Worm (Caenorhabditis elegans) whole organism, L1 larva: Measurements from ENCODE around the gene C52A11.3.

Experiments used
- Y116A8C.19 ChIP-seq: sonication (generic microtip); optimal IDR thresholded peaks from 2 replicates; lab custom pipeline; 2016; ENCODE audit warnings: missing compliant biosample characterization, missing genetic modification characterization, borderline replicate concordance
- aha-1 ChIP-seq: fragments of 150-350 bp; optimal IDR thresholded peaks from 2 replicates; lab custom pipeline; 2014; ENCODE audit warnings: missing biosample characterization, missing genetic modification characterization
- alr-1 ChIP-seq: fragments of 200-800 bp; sonication (Bioruptor generic); optimal IDR thresholded peaks from 2 replicates; lab custom pipeline; 2018; ENCODE audit warnings: borderline replicate concordance, mild to moderate bottlenecking, missing genetic modification characterization, missing compliant biosample characterization
- ama-1 ChIP-seq: fragments of 150-350 bp; optimal IDR thresholded peaks from 2 replicates; lab custom pipeline; 2014
- blmp-1 ChIP-seq: fragments of 150-350 bp; optimal IDR thresholded peaks from 2 replicates; lab custom pipeline; 2014; ENCODE audit warnings: missing biosample characterization, missing genetic modification characterization
- ceh-63 ChIP-seq: fragments of 200-800 bp; sonication (Bioruptor generic); optimal IDR thresholded peaks from 2 replicates; lab custom pipeline; 2018; ENCODE audit warnings: mild to moderate bottlenecking, missing genetic modification characterization, missing compliant biosample characterization
- ceh-82 ChIP-seq, 3 experiments: fragments of 150-350 bp in 1 of 3; sonication (generic microtip) in 2 of 3; optimal IDR thresholded peaks; 2 replicates each; lab custom pipeline; 2014 to 2017; ENCODE audit warnings: missing biosample characterization in 3 of 3, missing genetic modification characterization in 3 of 3
- ceh-88 ChIP-seq: fragments of 200-800 bp; sonication (Bioruptor generic); IDR thresholded peaks from 2 replicates; pipeline ENCODE4 v1.3.6; 2022; ENCODE audit warnings: missing genetic modification characterization, missing compliant biosample characterization
- dpl-1 ChIP-seq, 3 experiments: fragments of 150-350 bp in 2 of 3; sonication (generic microtip) in 1 of 3; optimal IDR thresholded peaks; 2 replicates each; lab custom pipeline; 2014 to 2017; ENCODE audit warnings: missing biosample characterization in 3 of 3, missing genetic modification characterization in 3 of 3, missing genetic modification reagents in 3 of 3
- dsc-1 ChIP-seq: sonication (generic microtip); optimal IDR thresholded peaks from 2 replicates; lab custom pipeline; 2016; ENCODE audit warnings: mild to moderate bottlenecking, missing genetic modification characterization, missing compliant biosample characterization
- efl-1 ChIP-seq, 4 experiments: fragments of 150-350 bp; optimal IDR thresholded peaks in 3 of 4; peaks in 1 of 4; 1 replicate in 1 of 4; 2 replicates in 3 of 4; lab custom pipeline; 2014; ENCODE audit warnings: missing biosample characterization in 2 of 4, missing genetic modification characterization in 2 of 4, missing genetic modification reagents in 2 of 4
- efl-3 ChIP-seq: fragments of 200-800 bp; sonication (Bioruptor generic); optimal IDR thresholded peaks from 2 replicates; lab custom pipeline; 2018; ENCODE audit warnings: mild to moderate bottlenecking, missing genetic modification characterization, missing compliant biosample characterization
- elt-2 ChIP-seq: sonication (generic microtip); optimal IDR thresholded peaks from 2 replicates; lab custom pipeline; 2016; ENCODE audit warnings: missing genetic modification characterization, mild to moderate bottlenecking, inconsistent platforms, missing compliant biosample characterization, missing genetic modification reagents
- fkh-4 ChIP-seq: sonication (generic microtip); optimal IDR thresholded peaks from 2 replicates; lab custom pipeline; 2016; ENCODE audit warnings: missing compliant biosample characterization, missing genetic modification characterization, borderline replicate concordance
- fkh-8 ChIP-seq: sonication (generic microtip); optimal IDR thresholded peaks from 2 replicates; lab custom pipeline; 2016; ENCODE audit warnings: mild to moderate bottlenecking, missing genetic modification characterization, missing compliant biosample characterization
- grh-1 ChIP-seq: fragments of 200-800 bp; sonication (Bioruptor generic); IDR thresholded peaks from 2 replicates; pipeline ENCODE4 v1.3.6; 2022; ENCODE audit warnings: missing genetic modification reagents, missing genetic modification characterization, missing compliant biosample characterization
- hlh-17 ChIP-seq: fragments of 200-800 bp; sonication (Bioruptor generic); optimal IDR thresholded peaks from 2 replicates; lab custom pipeline; 2018; ENCODE audit warnings: missing genetic modification characterization, mild to moderate bottlenecking, missing compliant biosample characterization, moderate library complexity, borderline replicate concordance
- hlh-4 ChIP-seq: sonication (generic microtip); optimal IDR thresholded peaks from 2 replicates; lab custom pipeline; 2016; ENCODE audit warnings: mild to moderate bottlenecking, missing genetic modification characterization, missing compliant biosample characterization
- hpl-2 ChIP-seq: fragments of 150-350 bp; optimal IDR thresholded peaks from 2 replicates; lab custom pipeline; 2014; ENCODE audit warnings: missing biosample characterization, missing genetic modification reagents, missing genetic modification characterization
- isw-1 ChIP-seq: fragments of 200-800 bp; sonication (Bioruptor generic); IDR thresholded peaks from 2 replicates; pipeline ENCODE4 v1.3.6; 2022; ENCODE audit warnings: missing genetic modification characterization, missing compliant biosample characterization
- jun-1 ChIP-seq: fragments of 150-350 bp; optimal IDR thresholded peaks from 2 replicates; lab custom pipeline; 2014; ENCODE audit warnings: missing biosample characterization, missing genetic modification reagents, missing genetic modification characterization
- lin-15B ChIP-seq: fragments of 150-350 bp; sonication (generic microtip); optimal IDR thresholded peaks from 3 replicates; lab custom pipeline; 2014; ENCODE audit warnings: missing biosample characterization, missing genetic modification characterization
- lin-35 ChIP-seq, 2 experiments: fragments of 150-350 bp; optimal IDR thresholded peaks; 2 replicates each; lab custom pipeline; 2014; ENCODE audit warnings: missing biosample characterization in 2 of 2, missing genetic modification characterization in 2 of 2, missing genetic modification reagents in 2 of 2
- mab-9 ChIP-seq: fragments of 200-800 bp; sonication (Bioruptor generic); IDR thresholded peaks from 2 replicates; pipeline ENCODE4 v1.3.6; 2022; ENCODE audit warnings: missing genetic modification reagents, missing genetic modification characterization, missing compliant biosample characterization
- mdl-1 ChIP-seq, 2 experiments: fragments of 150-350 bp; optimal IDR thresholded peaks; 2 replicates each; lab custom pipeline; 2014 to 2017; ENCODE audit warnings: missing biosample characterization in 2 of 2, missing genetic modification characterization in 2 of 2, inconsistent platforms in 1 of 2
- nhr-12 ChIP-seq: sonication (generic microtip); optimal IDR thresholded peaks from 2 replicates; lab custom pipeline; 2017; ENCODE audit warnings: missing biosample characterization, missing genetic modification characterization
- nhr-28 ChIP-seq: fragments of 150-350 bp; optimal IDR thresholded peaks from 2 replicates; lab custom pipeline; 2014; ENCODE audit warnings: missing biosample characterization, missing genetic modification characterization
- nhr-47 ChIP-seq: sonication (generic microtip); optimal IDR thresholded peaks from 2 replicates; lab custom pipeline; 2016; ENCODE audit warnings: mild to moderate bottlenecking, missing genetic modification characterization, moderate library complexity, missing compliant biosample characterization
- nhr-71 ChIP-seq: sonication (generic microtip); optimal IDR thresholded peaks from 2 replicates; lab custom pipeline; 2016; ENCODE audit warnings: mild to moderate bottlenecking, missing genetic modification characterization, moderate library complexity, missing compliant biosample characterization
- nhr-76 ChIP-seq: sonication (generic microtip); optimal IDR thresholded peaks from 2 replicates; lab custom pipeline; 2017; ENCODE audit warnings: missing biosample characterization, missing genetic modification characterization
- nhr-90 ChIP-seq: sonication (generic microtip); optimal IDR thresholded peaks from 2 replicates; lab custom pipeline; 2016; ENCODE audit warnings: mild to moderate bottlenecking, missing genetic modification characterization, missing compliant biosample characterization; ENCODE audit not compliant: poor library complexity
- pag-3 ChIP-seq: sonication (generic microtip); optimal IDR thresholded peaks from 2 replicates; lab custom pipeline; 2017; ENCODE audit warnings: missing genetic modification characterization, mild to moderate bottlenecking, missing compliant biosample characterization, antibody characterized with exemption, borderline replicate concordance; ENCODE audit not compliant: insufficient read depth
- skn-1 ChIP-seq: fragments of 150-350 bp; optimal IDR thresholded peaks from 2 replicates; lab custom pipeline; 2014; ENCODE audit warnings: missing biosample characterization, missing genetic modification characterization
- snu-23 ChIP-seq: sonication (generic microtip); optimal IDR thresholded peaks from 2 replicates; lab custom pipeline; 2016; ENCODE audit warnings: missing genetic modification characterization, missing compliant biosample characterization
- sox-4 ChIP-seq: sonication (generic microtip); optimal IDR thresholded peaks from 2 replicates; lab custom pipeline; 2016; ENCODE audit warnings: missing genetic modification characterization, missing compliant biosample characterization
- sptf-1 ChIP-seq: fragments of 150-350 bp; optimal IDR thresholded peaks from 2 replicates; lab custom pipeline; 2014; ENCODE audit warnings: missing biosample characterization, missing genetic modification characterization
- swsn-7 ChIP-seq: sonication (generic microtip); optimal IDR thresholded peaks from 2 replicates; lab custom pipeline; 2016; ENCODE audit warnings: missing genetic modification characterization, missing compliant biosample characterization
- unc-86 ChIP-seq: sonication (generic microtip); optimal IDR thresholded peaks from 2 replicates; lab custom pipeline; 2016; ENCODE audit warnings: missing genetic modification characterization, missing compliant biosample characterization
- xbp-1 ChIP-seq: sonication (generic microtip); optimal IDR thresholded peaks from 2 replicates; lab custom pipeline; 2016; ENCODE audit warnings: missing genetic modification characterization, missing compliant biosample characterization
- ztf-11 ChIP-seq, 2 experiments: sonication (generic microtip); optimal IDR thresholded peaks; 2 replicates each; lab custom pipeline; 2016 to 2017; ENCODE audit warnings: missing genetic modification characterization in 2 of 2, missing biosample characterization in 1 of 2, missing compliant biosample characterization in 1 of 2

C52A11.3 gene

DNA sequence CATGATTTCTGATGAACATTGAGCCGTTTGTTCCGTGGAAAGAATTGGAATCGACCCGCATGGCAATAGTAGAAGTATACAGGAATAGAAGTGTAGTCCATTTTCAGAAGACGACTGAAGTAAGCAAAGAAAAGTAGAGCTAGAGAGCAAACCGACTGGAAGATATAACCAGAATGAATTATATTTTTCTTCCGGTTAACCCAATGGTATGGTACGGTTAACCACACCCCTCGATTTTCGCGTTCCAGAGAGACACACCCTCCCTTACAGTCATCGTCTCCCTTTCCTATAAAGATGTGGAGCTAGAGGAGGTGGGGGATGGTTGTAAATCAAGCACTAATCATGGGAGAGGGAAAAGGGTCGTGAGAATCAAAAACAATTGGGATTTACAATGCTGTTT, 14.1 kb upstream of the C52A11.3 start, which contains the start of gene C09G5.14:
Gene C09G5.14 (minus strand): TSS at position 101 of the 400 bp plus-strand sequence.
- TF ChIP-seq ceh-63 (GFP tag; lab: Kevin White, UChicago): no peak
- no peak for TF ChIP-seq ztf-11 (tag; optimal IDR thresholded peaks at IDR 0.05; lab: Kevin White, UChicago)
- no peak for TF ChIP-seq nhr-71 (tag; lab: Kevin White, UChicago)
- no peak for TF ChIP-seq blmp-1
- TF ChIP-seq mdl-1 (tag; optimal IDR thresholded peaks at IDR 0.05; lab: Kevin White, UChicago): no peak
- no peak for TF ChIP-seq lin-15B (tag; lab: Kevin White, UChicago)
- TF ChIP-seq sptf-1: no peak
- TF ChIP-seq xbp-1 (tag; lab: Kevin White, UChicago): no peak
- no peak for TF ChIP-seq efl-1 (optimal IDR thresholded peaks at IDR 0.05; lab: Kevin White, UChicago)
- TF ChIP-seq efl-1 (GFP tag; optimal IDR thresholded peaks at IDR 0.05 in 1 of 2; lab: Kevin White, UChicago): no peak
- TF ChIP-seq snu-23 (GFP tag; lab: Kevin White, UChicago): no peak
- no peak for TF ChIP-seq isw-1 (GFP tag; lab: Robert Waterston, UW)
- no peak for TF ChIP-seq mab-9 (GFP tag; lab: Robert Waterston, UW)
- TF ChIP-seq fkh-4 (tag; lab: Kevin White, UChicago): no peak
- no peak for TF ChIP-seq nhr-90 (tag; lab: Kevin White, UChicago)
- no peak for TF ChIP-seq nhr-76
- no peak for TF ChIP-seq hpl-2 (GFP tag; lab: Kevin White, UChicago)
- no peak for TF ChIP-seq elt-2 (tag; lab: Kevin White, UChicago)
- no peak for TF ChIP-seq nhr-47

DNA sequence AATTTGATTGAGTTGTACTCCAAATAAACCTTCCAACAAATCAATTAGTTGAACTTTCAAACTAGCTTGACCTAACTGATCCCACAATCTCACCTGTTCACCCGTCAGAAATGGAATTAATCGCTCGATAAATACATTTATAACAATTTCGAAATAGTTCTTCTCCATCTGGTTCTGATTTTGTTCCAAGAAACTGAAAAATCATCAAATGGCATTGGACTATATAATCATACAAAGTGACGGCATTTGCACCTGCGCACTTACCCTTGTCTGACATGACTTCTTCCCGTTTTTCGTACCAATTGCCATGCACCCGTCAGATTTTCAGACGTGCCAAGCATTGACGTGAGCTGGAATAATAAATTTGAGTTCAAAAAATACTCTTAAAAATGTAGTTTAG, 6.5 kb upstream of the C52A11.3 start:
- TF ChIP-seq skn-1 (no peak), lin-15B (tag; lab: Kevin White, UChicago) (no peak), dsc-1 (tag; lab: Kevin White, UChicago) (no peak), lin-35 (GFP tag; optimal IDR thresholded peaks at IDR 0.05; lab: Kevin White, UChicago) (no peak), nhr-71 (tag; lab: Kevin White, UChicago) (peak; percentile 63), nhr-47 (peak; percentile 53), unc-86 (tag; lab: Kevin White, UChicago) (no peak), swsn-7 (peak; percentile 3), fkh-8 (tag; lab: Kevin White, UChicago) (peak; percentile 83), hlh-4 (peak; percentile 72), mab-9 (GFP tag; lab: Robert Waterston, UW) (no peak), xbp-1 (tag; lab: Kevin White, UChicago) (no peak), Y116A8C.19 (no peak), ceh-88 (GFP tag; lab: Robert Waterston, UW) (no peak), snu-23 (GFP tag; lab: Kevin White, UChicago) (no peak), nhr-28 (tag; lab: Kevin White, UChicago) (no peak)
- TF ChIP-seq, all 84 proteins: peak for 5

- TF ChIP-seq hlh-17 (GFP tag; lab: Kevin White, UChicago): no peak
- TF ChIP-seq pag-3 (tag; lab: Kevin White, UChicago): no peak
- no peak for TF ChIP-seq lin-35 (GFP tag; optimal IDR thresholded peaks at IDR 0.05; lab: Kevin White, UChicago)
- TF ChIP-seq grh-1 (GFP tag; lab: Robert Waterston, UW): no peak
- no peak for TF ChIP-seq nhr-90 (tag; lab: Kevin White, UChicago)
- TF ChIP-seq jun-1 (tag; lab: Kevin White, UChicago): no peak
- TF ChIP-seq alr-1 (tag; lab: Kevin White, UChicago): no peak
- no peak for TF ChIP-seq Y116A8C.19
- no peak for TF ChIP-seq efl-3 (GFP tag; lab: Kevin White, UChicago)
- no peak for TF ChIP-seq efl-1 (optimal IDR thresholded peaks at IDR 0.05; lab: Kevin White, UChicago)
- no peak for TF ChIP-seq efl-1 (GFP tag; optimal IDR thresholded peaks at IDR 0.05 in 1 of 2; lab: Kevin White, UChicago)
- no peak for TF ChIP-seq dsc-1 (tag; lab: Kevin White, UChicago)
- TF ChIP-seq ama-1 (lab: Kevin White, UChicago): no peak
- TF ChIP-seq nhr-12: no peak
- no peak for TF ChIP-seq sox-4 (tag; lab: Kevin White, UChicago)
- TF ChIP-seq ceh-82 (tag; optimal IDR thresholded peaks at IDR 0.05; lab: Kevin White, UChicago): no peak
- no peak for TF ChIP-seq dpl-1 (GFP tag; optimal IDR thresholded peaks at IDR 0.05; lab: Kevin White, UChicago)
- no peak for TF ChIP-seq nhr-76
- TF ChIP-seq skn-1: no peak
- TF ChIP-seq aha-1 (tag; lab: Kevin White, UChicago): no peak
These were observed 5.6 kb upstream of the C52A11.3 start, which contains the start of gene glb-12 for ce11 chrII:10731552-10731951. TSS of gene glb-12 (minus strand) at chrII:10731652.
